Worm (Caenorhabditis elegans) whole organism, L2 larva: ENCODE measurements around the gene Y47D7A.18.

Experiments used
- lin-13 ChIP-seq: fragments of 150-350 bp; optimal IDR thresholded peaks from 2 replicates; lab custom pipeline; 2014; ENCODE audit warnings: missing biosample characterization, missing genetic modification reagents, missing genetic modification characterization
- sem-4 ChIP-seq: fragments of 150-350 bp; optimal IDR thresholded peaks from 2 replicates; lab custom pipeline; 2014; ENCODE audit warnings: missing biosample characterization, missing genetic modification reagents, missing genetic modification characterization
- skn-1 ChIP-seq: sonication (generic microtip); optimal IDR thresholded peaks from 2 replicates; lab custom pipeline; 2017; ENCODE audit warnings: missing biosample characterization, missing genetic modification characterization
- snpc-4 ChIP-seq: fragments of 150-350 bp; optimal IDR thresholded peaks from 2 replicates; lab custom pipeline; 2014; ENCODE audit warnings: missing biosample characterization, missing genetic modification characterization
- unc-39 ChIP-seq: fragments of 150-350 bp; optimal IDR thresholded peaks from 2 replicates; lab custom pipeline; 2014; ENCODE audit warnings: missing biosample characterization, missing genetic modification characterization

ce11 chrV:4387402-4387801 lies 29.2 kb downstream of the Y47D7A.18 start, which contains the start of gene F13A2.9:
- TF ChIP-seq lin-13 (no peak), skn-1 (tag; lab: Kevin White, UChicago) (no peak), sem-4 (tag; lab: Kevin White, UChicago) (no peak), snpc-4 (tag; lab: Kevin White, UChicago) (no peak), unc-39 (tag; lab: Kevin White, UChicago) (no peak)
